Fruit fly (Drosophila melanogaster): ENCODE data around the gene dnk.

The dnk gene

DNA sequence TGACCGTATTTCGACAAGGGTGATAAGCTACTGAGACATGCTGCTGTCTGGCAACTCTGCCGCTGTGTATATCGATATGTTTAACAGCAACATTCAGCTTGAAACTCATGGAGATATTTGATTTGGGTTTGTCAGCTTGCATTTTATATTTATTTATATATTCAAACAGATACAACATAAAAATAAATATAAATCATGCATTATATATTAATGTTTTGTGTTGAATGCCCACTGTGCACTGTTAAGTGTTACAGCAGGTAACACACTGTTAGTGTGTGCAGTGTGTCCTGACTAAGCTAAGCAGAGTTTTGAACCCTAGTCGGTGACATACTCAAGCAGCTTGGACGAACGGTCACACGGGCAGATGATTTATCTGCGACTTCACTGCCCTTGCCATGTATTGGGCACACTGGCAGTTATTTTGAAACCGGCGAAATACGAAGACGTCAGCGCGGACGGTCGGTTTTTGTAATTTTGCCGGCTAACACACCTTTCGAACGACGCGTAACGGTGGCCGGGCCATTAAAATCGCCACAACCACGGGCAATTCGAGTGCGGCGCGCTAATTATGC, 2.9 kb downstream of the dnk start, which contains the start of the genes snRNP-U1-C and gukh (continued):
- TF ChIP-seq Scr (GFP tag; IDR thresholded peaks at IDR 0.05; ENCODE audit: partially characterized antibody) = peak; percentile 77
- TF ChIP-seq Atf3 (GFP tag; optimal IDR thresholded peaks at IDR 0.05) = peak; percentile 67
- TF ChIP-seq lbe (GFP tag; optimal IDR thresholded peaks at IDR 0.05) = peak; percentile 87
- TF ChIP-seq scrt (GFP tag; optimal IDR thresholded peaks at IDR 0.05) = peak; percentile 53
- TF ChIP-seq en (GFP tag; optimal IDR thresholded peaks at IDR 0.05) = no peak
- TF ChIP-seq CG30020 (tag; optimal IDR thresholded peaks at IDR 0.05) = peak; percentile 66
- TF ChIP-seq lmd (GFP tag; IDR thresholded peaks at IDR 0.05) = peak; percentile 82
- TF ChIP-seq peb (GFP tag; IDR thresholded peaks at IDR 0.05) = peak; percentile 40
- peak; percentile 90 for TF ChIP-seq Med (GFP tag)
- peak; percentile 43 for TF ChIP-seq exex (tag; optimal IDR thresholded peaks at IDR 0.05)
- TF ChIP-seq CG16815 (GFP tag; optimal IDR thresholded peaks at IDR 0.05) = peak; percentile 66
- no peak for TF ChIP-seq CG3163 (GFP tag; optimal IDR thresholded peaks at IDR 0.05)
- TF ChIP-seq oc (tag; optimal IDR thresholded peaks at IDR 0.05) = peak; percentile 75
- peak; percentile 88 for TF ChIP-seq Atf6 (GFP tag; IDR thresholded peaks at IDR 0.05)
- peak; percentile 42 for TF ChIP-seq org-1 (GFP tag; optimal IDR thresholded peaks at IDR 0.05)
- peak; percentile 77; the same call in 1 of the 2 replicates for TF ChIP-seq stc (GFP tag; IDR thresholded peaks at IDR 0.05)
- peak; percentile 53 for TF ChIP-seq CG34224 (GFP tag; IDR thresholded peaks at IDR 0.05; ENCODE audit: partially characterized antibody)
- TF ChIP-seq CG43689 (GFP tag; IDR thresholded peaks at IDR 0.05) = peak; percentile 73; the same call in 1 of the 2 replicates
- TF ChIP-seq Pdp1 (GFP tag; optimal IDR thresholded peaks at IDR 0.05) = peak; percentile 18 to 84
- peak; percentile 41 for TF ChIP-seq Bteb2 (GFP tag; optimal IDR thresholded peaks at IDR 0.05)
- peak; percentile 25 for TF ChIP-seq HHEX (GFP tag; optimal IDR thresholded peaks at IDR 0.05)
- peak; percentile 93 for TF ChIP-seq ci (GFP tag; IDR thresholded peaks at IDR 0.05)
- TF ChIP-seq Blimp-1 (GFP tag; optimal IDR thresholded peaks at IDR 0.05) = peak; percentile 77
- no peak for TF ChIP-seq fd102C (GFP tag; optimal IDR thresholded peaks at IDR 0.05)
- TF ChIP-seq Ets97D (GFP tag; optimal IDR thresholded peaks at IDR 0.05) = peak; percentile 80
- TF ChIP-seq amos (GFP tag; IDR thresholded peaks at IDR 0.05; ENCODE audit: partially characterized antibody) = peak; percentile 63
- TF ChIP-seq CG8944 (GFP tag; optimal IDR thresholded peaks at IDR 0.05) = peak; percentile 31
- peak; percentile 54 for TF ChIP-seq CG17612 (GFP tag; IDR thresholded peaks at IDR 0.05)
- TF ChIP-seq CHES-1-like (GFP tag; optimal IDR thresholded peaks at IDR 0.05) = peak; percentile 49
- TF ChIP-seq CG8478 (optimal IDR thresholded peaks at IDR 0.05) = no peak
- TF ChIP-seq CG11695 (GFP tag; IDR thresholded peaks at IDR 0.05) = peak; percentile 85
- TF ChIP-seq gce (GFP tag; IDR thresholded peaks at IDR 0.05) = peak; percentile 29; the same call in 1 of the 3 replicates
- TF ChIP-seq ftz-f1 (GFP tag; optimal IDR thresholded peaks at IDR 0.05) = no peak
- TF ChIP-seq her (GFP tag; optimal IDR thresholded peaks at IDR 0.05) = peak; percentile 11
- peak; percentile 30 for TF ChIP-seq CG34376 (GFP tag; optimal IDR thresholded peaks at IDR 0.05)
- TF ChIP-seq sim (GFP tag; IDR thresholded peaks at IDR 0.05) = 0 out of 2 replicates have a peak, but pooled peaks have one; percentile 24
- peak; percentile 80 for TF ChIP-seq Fer1 (GFP tag; optimal IDR thresholded peaks at IDR 0.05)
- TF ChIP-seq MTF-1 (GFP tag; optimal IDR thresholded peaks at IDR 0.05; ENCODE audit: borderline replicate concordance) = no peak
- peak; percentile 68 for TF ChIP-seq Hsf (GFP tag; optimal IDR thresholded peaks at IDR 0.05)
- peak; percentile 53 for TF ChIP-seq inv (GFP tag; IDR thresholded peaks at IDR 0.05; ENCODE audit: partially characterized antibody)
- TF ChIP-seq sna (GFP tag; IDR thresholded peaks at IDR 0.05; ENCODE audit: partially characterized antibody) = peak; percentile 84
- no peak; the same call in 1 of the 3 replicates for TF ChIP-seq vnd (GFP tag; IDR thresholded peaks at IDR 0.05; ENCODE audit: partially characterized antibody)
- TF ChIP-seq Awh (GFP tag; IDR thresholded peaks at IDR 0.05) = peak; percentile 78
- TF ChIP-seq CG6765 (GFP tag; optimal IDR thresholded peaks at IDR 0.05) = peak; percentile 57
- no peak for TF ChIP-seq pan (optimal IDR thresholded peaks at IDR 0.05)
- TF ChIP-seq pan (GFP tag; optimal IDR thresholded peaks at IDR 0.05 in 1 of 2, IDR thresholded peaks at IDR 0.05 in 1 of 2) = peak in 1 of 2 experiments; percentile 86
- TF ChIP-seq chinmo (GFP tag; IDR thresholded peaks at IDR 0.05; ENCODE audit: partially characterized antibody) = peak; percentile 53; the same call in 1 of the 4 replicates
- peak; percentile 84 for TF ChIP-seq Hmr (GFP tag; optimal IDR thresholded peaks at IDR 0.05)
- peak; percentile 73 for TF ChIP-seq tup (GFP tag; optimal IDR thresholded peaks at IDR 0.05)

Data from whole organism, embryonic.